Fruit fly (Drosophila melanogaster): ENCODE data around the gene CG13738.

The CG13738 gene

dm6 chr3L:13957212-13957668 is 16.0 kb downstream of the CG13738 start (continued):
- TF ChIP-seq D19B (GFP tag; optimal IDR thresholded peaks at IDR 0.05) (no peak), tgo (GFP tag; IDR thresholded peaks at IDR 0.05) (peak; percentile 55), hth (optimal IDR thresholded peaks at IDR 0.05) (no peak), bowl (GFP tag; IDR thresholded peaks at IDR 0.05) (no peak), Hey (tag; optimal IDR thresholded peaks at IDR 0.05) (no peak), CG5180 (GFP tag; optimal IDR thresholded peaks at IDR 0.05) (peak; percentile 53), CG14710 (tag; optimal IDR thresholded peaks at IDR 0.05) (peak; percentile 90), CG8089 (GFP tag; optimal IDR thresholded peaks at IDR 0.05) (no peak), CG8388 (GFP tag; optimal IDR thresholded peaks at IDR 0.05) (peak; percentile 64), unc-4 (GFP tag; IDR thresholded peaks at IDR 0.05; ENCODE audit: partially characterized antibody) (no peak), esg (GFP tag; conservative IDR thresholded peaks at IDR 0.05) (peak; percentile 19; the same call in 1 of the 2 replicates), emc (GFP tag; optimal IDR thresholded peaks at IDR 0.05) (no peak), CG17328 (GFP tag; IDR thresholded peaks at IDR 0.05) (peak; percentile 43; the same call in 1 of the 2 replicates), CG7271 (tag; optimal IDR thresholded peaks at IDR 0.05) (peak; percentile 6), Dbx (GFP tag; IDR thresholded peaks at IDR 0.05) (0 out of 3 replicates have a peak, but pooled peaks have one; percentile 28), ham (GFP tag; IDR thresholded peaks at IDR 0.05) (no peak), h (optimal IDR thresholded peaks at IDR 0.05) (no peak), Sox102F (GFP tag; optimal IDR thresholded peaks at IDR 0.05) (peak; percentile 90), unpg (GFP tag; optimal IDR thresholded peaks at IDR 0.05) (peak; percentile 70), en (GFP tag; optimal IDR thresholded peaks at IDR 0.05) (no peak), CG2678 (tag; optimal IDR thresholded peaks at IDR 0.05) (peak; percentile 86), C15 (GFP tag; IDR thresholded peaks at IDR 0.05) (no peak), CG15073 (GFP tag; optimal IDR thresholded peaks at IDR 0.05) (no peak), fd3F (GFP tag; optimal IDR thresholded peaks at IDR 0.05) (peak; percentile 15), CG18619 (GFP tag; optimal IDR thresholded peaks at IDR 0.05) (peak; percentile 65), ftz-f1 (GFP tag; optimal IDR thresholded peaks at IDR 0.05) (no peak), Side (GFP tag; optimal IDR thresholded peaks at IDR 0.05) (no peak), Spps (tag; optimal IDR thresholded peaks at IDR 0.05) (no peak), cg (GFP tag; optimal IDR thresholded peaks at IDR 0.05) (no peak), Ets65A (GFP tag) (peak; percentile 44), eyg (GFP tag; optimal IDR thresholded peaks at IDR 0.05) (no peak), ssp (GFP tag; IDR thresholded peaks at IDR 0.05) (0 out of 2 replicates have a peak, but pooled peaks have one; percentile 29), MBD-R2 (GFP tag; IDR thresholded peaks at IDR 0.05) (no peak), CG11560 (tag; IDR thresholded peaks at IDR 0.05) (no peak), vnd (GFP tag; IDR thresholded peaks at IDR 0.05; ENCODE audit: partially characterized antibody) (no peak), CG13123 (GFP tag; optimal IDR thresholded peaks at IDR 0.05) (no peak), CG1832 (GFP tag; optimal IDR thresholded peaks at IDR 0.05) (no peak), CG15696 (tag; optimal IDR thresholded peaks at IDR 0.05) (peak; percentile 64), pb (GFP tag; optimal IDR thresholded peaks at IDR 0.05) (no peak), Ravus (GFP tag; IDR thresholded peaks at IDR 0.05) (no peak), CG3065 (GFP tag; optimal IDR thresholded peaks at IDR 0.05) (peak; percentile 53), CG32532 (GFP tag; IDR thresholded peaks at IDR 0.05) (no peak; the same call in 1 of the 2 replicates), CG12155 (GFP tag; optimal IDR thresholded peaks at IDR 0.05) (peak; percentile 43), CkIIα-i1 (GFP tag; IDR thresholded peaks at IDR 0.05) (no peak), mirr (GFP tag; optimal IDR thresholded peaks at IDR 0.05) (no peak), dimm (GFP tag; IDR thresholded peaks at IDR 0.05) (no peak), Dip2 (GFP tag; IDR thresholded peaks at IDR 0.05) (no peak), tll (GFP tag; optimal IDR thresholded peaks at IDR 0.05) (no peak), BEAF-32 (GFP tag; optimal IDR thresholded peaks at IDR 0.05) (no peak), CG7745 (tag; optimal IDR thresholded peaks at IDR 0.05) (no peak), CG2875 (GFP tag; optimal IDR thresholded peaks at IDR 0.05) (peak; percentile 60), CG33557 (GFP tag; optimal IDR thresholded peaks at IDR 0.05) (peak; percentile 59)

Data from whole organism, embryonic.